Fruit fly (Drosophila melanogaster) whole organism, pupa: ENCODE data around the gene GstZ1.
A peak's percentile ranks its signal among the peaks of the same experiment; 100 is the strongest.

ENCODE experiments used
- CG17806 ChIP-seq: fragments of 200-800 bp; sonication (Bioruptor generic); optimal IDR thresholded peaks from 2 replicates; lab custom pipeline; 2018; ENCODE audit warnings: missing biosample characterization, mild to moderate bottlenecking, missing genetic modification characterization, moderate library complexity
- CG4496 ChIP-seq: fragments of 200-800 bp; sonication (Bioruptor generic); IDR thresholded peaks from 3 replicates; pipeline ENCODE4 v1.3.6; 2022; ENCODE audit warnings: missing biosample characterization, missing genetic modification characterization
- Ets98B ChIP-seq: fragments of 200-800 bp; sonication (Bioruptor generic); IDR thresholded peaks from 2 replicates; pipeline ENCODE4 v1.3.6; 2022; ENCODE audit warnings: missing biosample characterization, missing genetic modification characterization
- Snoo ChIP-seq: fragments of 200-800 bp; sonication (Bioruptor generic); optimal IDR thresholded peaks from 3 replicates; lab custom pipeline; 2017; ENCODE audit warnings: missing biosample characterization, mild to moderate bottlenecking, missing genetic modification characterization, inconsistent platforms

DNA sequence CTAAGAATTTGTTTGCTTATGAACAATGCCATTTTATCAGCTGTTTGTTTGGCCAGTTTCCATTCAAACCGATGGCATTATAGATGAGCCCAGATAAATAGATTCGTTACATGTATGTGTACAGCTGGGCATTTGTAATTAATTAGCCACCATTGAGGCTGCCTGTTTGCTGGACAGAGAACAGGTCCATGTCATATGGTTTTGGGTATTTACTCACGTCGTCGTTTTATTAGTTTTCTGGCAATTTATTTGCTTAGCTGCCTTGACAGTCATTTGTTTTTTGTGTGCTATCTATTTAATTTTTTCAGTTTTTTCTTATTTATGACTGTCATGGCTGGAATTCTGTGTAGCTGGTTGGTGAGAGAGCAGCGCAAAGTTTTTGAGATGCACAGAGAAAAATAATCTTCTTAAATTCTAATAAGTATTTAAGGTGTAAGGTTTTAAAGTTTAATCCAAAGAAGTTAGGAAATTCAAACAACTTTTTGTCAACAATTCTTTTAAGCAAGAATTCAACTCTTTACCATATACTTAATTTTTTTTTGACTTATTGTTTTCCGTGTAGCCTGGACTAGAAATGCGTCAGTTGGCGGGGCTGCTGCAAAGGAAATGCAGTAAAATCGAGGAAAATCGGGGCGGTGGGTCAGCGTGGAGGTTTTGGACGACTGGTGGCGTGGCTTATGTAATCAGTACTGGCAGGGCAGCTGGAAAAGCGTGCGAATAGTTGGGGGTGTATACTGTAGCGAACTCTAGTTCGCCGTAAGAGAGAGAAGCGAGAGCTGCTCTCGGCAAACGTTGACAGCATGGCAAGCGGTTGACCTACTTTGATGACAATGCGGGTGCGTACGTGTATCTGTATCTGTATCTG lies 21.6 kb downstream of the GstZ1 start:
- TF ChIP-seq CG4496 (GFP tag; lab: Robert Waterston, UW) (peak; percentile 92), Ets98B (peak; percentile 89), CG17806 (tag; lab: Kevin White, UChicago) (peak; percentile 57), Snoo (tag; lab: Kevin White, UChicago) (no peak)
